In genomic region chr4:982791-983407, dm6 we compare ENCODE assay signal across 1 fruit fly cellular context.
TF ChIP-seq lines count a peak whose summit lies in the region.

No protein-coding gene starts in this region.

TF ChIP-seq in whole organism, embryonic, 481 proteins besides CTCF, POLR2A, EP300 and RAD21 (continued from another document and continues in another):
- peak; percentile 78 for TF ChIP-seq CG12769 (tag; optimal IDR thresholded peaks at IDR 0.05; lab: Kevin White, UChicago)
- TF ChIP-seq CG12219 (GFP tag; optimal IDR thresholded peaks at IDR 0.05; lab: Kevin White, UChicago) = peak; percentile 59
- peak; percentile 82; the same call in 1 of the 2 replicates for TF ChIP-seq HLH3B (GFP tag; IDR thresholded peaks at IDR 0.05; lab: Robert Waterston, UW)
- peak; percentile 30 for TF ChIP-seq CG33557 (GFP tag; optimal IDR thresholded peaks at IDR 0.05; lab: Kevin White, UChicago)
- TF ChIP-seq sd (tag; optimal IDR thresholded peaks at IDR 0.05; lab: Kevin White, UChicago) = peak; percentile 36
- TF ChIP-seq pb (GFP tag; optimal IDR thresholded peaks at IDR 0.05; lab: Kevin White, UChicago) = peak; percentile 57
- TF ChIP-seq CoRest (tag; optimal IDR thresholded peaks at IDR 0.05; lab: Kevin White, UChicago) = peak; percentile 54
- peak; percentile 55 for TF ChIP-seq CG12155 (GFP tag; optimal IDR thresholded peaks at IDR 0.05; lab: Kevin White, UChicago)
- peak; percentile 61 for TF ChIP-seq Nf-YC (tag; optimal IDR thresholded peaks at IDR 0.05; lab: Kevin White, UChicago)
- TF ChIP-seq D19B (GFP tag; optimal IDR thresholded peaks at IDR 0.05; lab: Kevin White, UChicago) = no peak
- TF ChIP-seq Ets65A (GFP tag; lab: Kevin White, UChicago) = peak; percentile 97
- TF ChIP-seq CG10565 (GFP tag; optimal IDR thresholded peaks at IDR 0.05; lab: Kevin White, UChicago) = no peak
- no peak for TF ChIP-seq ato (GFP tag; IDR thresholded peaks at IDR 0.05; lab: Robert Waterston, UW; ENCODE audit: partially characterized antibody)
- TF ChIP-seq dm (GFP tag; optimal IDR thresholded peaks at IDR 0.05; lab: Kevin White, UChicago) = peak; percentile 55
- peak; percentile 5 for TF ChIP-seq kni (GFP tag; optimal IDR thresholded peaks at IDR 0.05; lab: Kevin White, UChicago)
- no peak for TF ChIP-seq klu (GFP tag; IDR thresholded peaks at IDR 0.05; lab: Robert Waterston, UW)
- TF ChIP-seq nerfin-2 (GFP tag; IDR thresholded peaks at IDR 0.05; lab: Robert Waterston, UW; ENCODE audit: partially characterized antibody) = no peak
- TF ChIP-seq lmd (GFP tag; IDR thresholded peaks at IDR 0.05; lab: Robert Waterston, UW) = no peak
- no peak for TF ChIP-seq gsb (GFP tag; IDR thresholded peaks at IDR 0.05; lab: Robert Waterston, UW)
- peak; percentile 57 for TF ChIP-seq CG1233 (GFP tag; optimal IDR thresholded peaks at IDR 0.05; lab: Kevin White, UChicago)
- TF ChIP-seq sc (optimal IDR thresholded peaks at IDR 0.05; lab: Kevin White, UChicago) = no peak
- peak; percentile 72 for TF ChIP-seq sc (GFP tag; optimal IDR thresholded peaks at IDR 0.05; lab: Kevin White, UChicago)
- peak; percentile 47 for TF ChIP-seq trem (tag; optimal IDR thresholded peaks at IDR 0.05; lab: Kevin White, UChicago)
- peak; percentile 55 for TF ChIP-seq Meics (GFP tag; optimal IDR thresholded peaks at IDR 0.05; lab: Kevin White, UChicago)
- TF ChIP-seq CG10321 (GFP tag; IDR thresholded peaks at IDR 0.05; lab: Robert Waterston, UW) = no peak
- peak; percentile 24 for TF ChIP-seq NK7.1 (GFP tag; optimal IDR thresholded peaks at IDR 0.05; lab: Kevin White, UChicago)
- TF ChIP-seq CG15514 (GFP tag; optimal IDR thresholded peaks at IDR 0.05; lab: Kevin White, UChicago) = peak; percentile 35
- TF ChIP-seq CG13775 (GFP tag; optimal IDR thresholded peaks at IDR 0.05; lab: Kevin White, UChicago) = peak; percentile 67
- peak; percentile 27 for TF ChIP-seq Sry-δ (GFP tag; optimal IDR thresholded peaks at IDR 0.05; lab: Kevin White, UChicago)
- TF ChIP-seq CG10654 (GFP tag; optimal IDR thresholded peaks at IDR 0.05; lab: Kevin White, UChicago) = peak; percentile 55
- TF ChIP-seq Myb (GFP tag; optimal IDR thresholded peaks at IDR 0.05; lab: Kevin White, UChicago) = peak; percentile 45
- TF ChIP-seq zf30C (GFP tag; optimal IDR thresholded peaks at IDR 0.05; lab: Kevin White, UChicago) = peak; percentile 81
- TF ChIP-seq Doc3 (GFP tag; IDR thresholded peaks at IDR 0.05; lab: Robert Waterston, UW; ENCODE audit: partially characterized antibody) = no peak
- TF ChIP-seq CG8290 (GFP tag; optimal IDR thresholded peaks at IDR 0.05; lab: Kevin White, UChicago) = peak; percentile 44
- TF ChIP-seq CG8290 (tag; optimal IDR thresholded peaks at IDR 0.05; lab: Kevin White, UChicago) = peak in 1 of 2 experiments; percentile 60
- peak; percentile 79 for TF ChIP-seq az2 (GFP tag; optimal IDR thresholded peaks at IDR 0.05; lab: Kevin White, UChicago)
- peak; percentile 85 for TF ChIP-seq CG17359 (tag; optimal IDR thresholded peaks at IDR 0.05; lab: Kevin White, UChicago)
- TF ChIP-seq Dip3 (GFP tag; optimal IDR thresholded peaks at IDR 0.05; lab: Kevin White, UChicago) = no peak
- 0 out of 3 replicates have a peak, but pooled peaks have one; percentile 22 for TF ChIP-seq z (GFP tag; IDR thresholded peaks at IDR 0.05; lab: Robert Waterston, UW)
- TF ChIP-seq CG16779 (GFP tag; IDR thresholded peaks at IDR 0.05; lab: Robert Waterston, UW) = no peak
- peak; percentile 53 for TF ChIP-seq CG10462 (GFP tag; optimal IDR thresholded peaks at IDR 0.05; lab: Kevin White, UChicago)
- 0 out of 4 replicates have a peak, but pooled peaks have one; percentile 20 for TF ChIP-seq chinmo (GFP tag; IDR thresholded peaks at IDR 0.05; lab: Robert Waterston, UW; ENCODE audit: partially characterized antibody)
- TF ChIP-seq stwl (tag; optimal IDR thresholded peaks at IDR 0.05; lab: Kevin White, UChicago) = no peak
- peak; percentile 85 for TF ChIP-seq CG10979 (tag; optimal IDR thresholded peaks at IDR 0.05; lab: Kevin White, UChicago)
- peak; percentile 49 for TF ChIP-seq tup (GFP tag; optimal IDR thresholded peaks at IDR 0.05; lab: Kevin White, UChicago)
- TF ChIP-seq CG3281 (GFP tag; optimal IDR thresholded peaks at IDR 0.05; lab: Kevin White, UChicago) = peak; percentile 43
- no peak; the same call in 1 of the 2 replicates for TF ChIP-seq CG1024 (GFP tag; IDR thresholded peaks at IDR 0.05; lab: Robert Waterston, UW)
- peak; percentile 10 for TF ChIP-seq gro (GFP tag; optimal IDR thresholded peaks at IDR 0.05; lab: Kevin White, UChicago)
- no peak for TF ChIP-seq Dek (tag; optimal IDR thresholded peaks at IDR 0.05; lab: Kevin White, UChicago)
- no peak for TF ChIP-seq CG4730 (GFP tag; IDR thresholded peaks at IDR 0.05; lab: Robert Waterston, UW)
- peak; percentile 42 for TF ChIP-seq CG12299 (tag; optimal IDR thresholded peaks at IDR 0.05; lab: Kevin White, UChicago)
- TF ChIP-seq CG10543 (GFP tag; optimal IDR thresholded peaks at IDR 0.05; lab: Kevin White, UChicago) = peak; percentile 18
- peak; percentile 42 for TF ChIP-seq Vsx1 (GFP tag; optimal IDR thresholded peaks at IDR 0.05; lab: Kevin White, UChicago)
- TF ChIP-seq Pdp1 (GFP tag; optimal IDR thresholded peaks at IDR 0.05; lab: Kevin White, UChicago) = peak; percentile 62 to 70
- TF ChIP-seq CG18476 (GFP tag; optimal IDR thresholded peaks at IDR 0.05; lab: Kevin White, UChicago) = peak; percentile 45
- TF ChIP-seq ac (GFP tag; optimal IDR thresholded peaks at IDR 0.05; lab: Kevin White, UChicago) = peak; percentile 4
- TF ChIP-seq mam (GFP tag; optimal IDR thresholded peaks at IDR 0.05; lab: Kevin White, UChicago) = peak; percentile 55
- TF ChIP-seq Hr78 (GFP tag; optimal IDR thresholded peaks at IDR 0.05; lab: Kevin White, UChicago) = no peak
- peak; percentile 98 for TF ChIP-seq sens (GFP tag; lab: Kevin White, UChicago)
- TF ChIP-seq Lpt (GFP tag; optimal IDR thresholded peaks at IDR 0.05; lab: Kevin White, UChicago) = no peak
- no peak for TF ChIP-seq sna (GFP tag; IDR thresholded peaks at IDR 0.05; lab: Robert Waterston, UW; ENCODE audit: partially characterized antibody)
- peak; percentile 77 for TF ChIP-seq CG1603 (tag; optimal IDR thresholded peaks at IDR 0.05; lab: Kevin White, UChicago)
- TF ChIP-seq CG3838 (GFP tag; optimal IDR thresholded peaks at IDR 0.05; lab: Kevin White, UChicago) = peak; percentile 20
- TF ChIP-seq nom (GFP tag; optimal IDR thresholded peaks at IDR 0.05; lab: Kevin White, UChicago) = no peak
- peak; percentile 72 for TF ChIP-seq CG3065 (GFP tag; optimal IDR thresholded peaks at IDR 0.05; lab: Kevin White, UChicago)
- TF ChIP-seq B-H1 (GFP tag; IDR thresholded peaks at IDR 0.05; lab: Robert Waterston, UW) = peak; percentile 59; the same call in 2 of the 3 replicates
- peak; percentile 61 for TF ChIP-seq CG7786 (GFP tag; optimal IDR thresholded peaks at IDR 0.05; lab: Kevin White, UChicago)
- peak; percentile 73 for TF ChIP-seq org-1 (GFP tag; optimal IDR thresholded peaks at IDR 0.05; lab: Kevin White, UChicago)
- TF ChIP-seq repo (GFP tag; optimal IDR thresholded peaks at IDR 0.05; lab: Kevin White, UChicago) = peak; percentile 70
- peak; percentile 50 for TF ChIP-seq tx (GFP tag; optimal IDR thresholded peaks at IDR 0.05; lab: Kevin White, UChicago)
- TF ChIP-seq lab (GFP tag; optimal IDR thresholded peaks at IDR 0.05; lab: Kevin White, UChicago) = peak; percentile 86
- TF ChIP-seq Dip2 (GFP tag; IDR thresholded peaks at IDR 0.05; lab: Robert Waterston, UW) = no peak
- TF ChIP-seq salm (tag; optimal IDR thresholded peaks at IDR 0.05; lab: Kevin White, UChicago) = peak; percentile 21
- peak in 1 of 2 experiments; percentile 4 for TF ChIP-seq crp (GFP tag; optimal IDR thresholded peaks at IDR 0.05; lab: Kevin White, UChicago)
- no peak for TF ChIP-seq CG11560 (tag; IDR thresholded peaks at IDR 0.05; lab: Robert Waterston, UW)
- TF ChIP-seq pita (GFP tag; optimal IDR thresholded peaks at IDR 0.05; lab: Kevin White, UChicago) = no peak
- no peak for TF ChIP-seq kah (GFP tag; optimal IDR thresholded peaks at IDR 0.05; lab: Kevin White, UChicago)
- no peak; the same call in 2 of the 3 replicates for TF ChIP-seq Aef1 (GFP tag; IDR thresholded peaks at IDR 0.05; lab: Robert Waterston, UW)
- peak; percentile 82 for TF ChIP-seq CG18262 (tag; optimal IDR thresholded peaks at IDR 0.05; lab: Kevin White, UChicago)
- TF ChIP-seq CG18599 (GFP tag; optimal IDR thresholded peaks at IDR 0.05; lab: Kevin White, UChicago) = peak; percentile 88
- TF ChIP-seq CG1792 (GFP tag; optimal IDR thresholded peaks at IDR 0.05; lab: Kevin White, UChicago) = peak; percentile 65
- peak; percentile 31 for TF ChIP-seq CG4617 (GFP tag; optimal IDR thresholded peaks at IDR 0.05; lab: Kevin White, UChicago; ENCODE audit: borderline replicate concordance)
- peak; percentile 56 for TF ChIP-seq Camta (GFP tag; optimal IDR thresholded peaks at IDR 0.05; lab: Kevin White, UChicago)
- peak; percentile 51 for TF ChIP-seq nau (GFP tag; optimal IDR thresholded peaks at IDR 0.05; lab: Kevin White, UChicago)
- TF ChIP-seq CG18764 (GFP tag; optimal IDR thresholded peaks at IDR 0.05; lab: Kevin White, UChicago) = peak; percentile 69
- no peak for TF ChIP-seq HLH4C (GFP tag; IDR thresholded peaks at IDR 0.05; lab: Robert Waterston, UW; ENCODE audit: partially characterized antibody)
- peak; percentile 62 for TF ChIP-seq Nf-YA (GFP tag; IDR thresholded peaks at IDR 0.05; lab: Robert Waterston, UW)
- TF ChIP-seq CG14710 (tag; optimal IDR thresholded peaks at IDR 0.05; lab: Kevin White, UChicago) = peak; percentile 71
- peak; percentile 23 for TF ChIP-seq run (tag; optimal IDR thresholded peaks at IDR 0.05; lab: Kevin White, UChicago)
- peak; percentile 49; the same call in 1 of the 3 replicates for TF ChIP-seq C15 (GFP tag; IDR thresholded peaks at IDR 0.05; lab: Robert Waterston, UW)
- peak; percentile 54 for TF ChIP-seq CG12659 (GFP tag; optimal IDR thresholded peaks at IDR 0.05; lab: Kevin White, UChicago)
- no peak for TF ChIP-seq CG6791 (GFP tag; IDR thresholded peaks at IDR 0.05; lab: Robert Waterston, UW; ENCODE audit: partially characterized antibody)
- no peak for TF ChIP-seq Dref (GFP tag; IDR thresholded peaks at IDR 0.05; lab: Robert Waterston, UW)
- no peak for TF ChIP-seq CG8765 (GFP tag; IDR thresholded peaks at IDR 0.05; lab: Robert Waterston, UW)
- TF ChIP-seq Spps (tag; optimal IDR thresholded peaks at IDR 0.05; lab: Kevin White, UChicago) = peak; percentile 72
- TF ChIP-seq CG32532 (GFP tag; IDR thresholded peaks at IDR 0.05; lab: Robert Waterston, UW) = no peak; the same call in 1 of the 2 replicates
- TF ChIP-seq CG13296 (GFP tag; optimal IDR thresholded peaks at IDR 0.05; lab: Kevin White, UChicago) = peak; percentile 62
- no peak for TF ChIP-seq ftz-f1 (GFP tag; optimal IDR thresholded peaks at IDR 0.05; lab: Kevin White, UChicago)
- TF ChIP-seq CG12236 (GFP tag; optimal IDR thresholded peaks at IDR 0.05; lab: Kevin White, UChicago) = peak; percentile 10
- no peak for TF ChIP-seq fd64A (GFP tag; optimal IDR thresholded peaks at IDR 0.05; lab: Kevin White, UChicago)
- TF ChIP-seq stc (GFP tag; IDR thresholded peaks at IDR 0.05; lab: Robert Waterston, UW) = peak; percentile 72
- no peak for TF ChIP-seq MESR4 (GFP tag; optimal IDR thresholded peaks at IDR 0.05; lab: Kevin White, UChicago)
- TF ChIP-seq CG13123 (GFP tag; optimal IDR thresholded peaks at IDR 0.05; lab: Kevin White, UChicago) = peak; percentile 43
- TF ChIP-seq TFAM (GFP tag; optimal IDR thresholded peaks at IDR 0.05; lab: Kevin White, UChicago) = no peak
- TF ChIP-seq Side (GFP tag; optimal IDR thresholded peaks at IDR 0.05; lab: Kevin White, UChicago) = peak; percentile 75
- TF ChIP-seq CG15479 (GFP tag; optimal IDR thresholded peaks at IDR 0.05; lab: Kevin White, UChicago) = peak; percentile 28
- TF ChIP-seq CG8089 (GFP tag; optimal IDR thresholded peaks at IDR 0.05; lab: Kevin White, UChicago) = peak; percentile 73
- TF ChIP-seq CG11696 (GFP tag; IDR thresholded peaks at IDR 0.05; lab: Robert Waterston, UW) = peak; percentile 26; the same call in 1 of the 2 replicates
- peak; percentile 56 for TF ChIP-seq HHEX (GFP tag; optimal IDR thresholded peaks at IDR 0.05; lab: Kevin White, UChicago)
- TF ChIP-seq fu2 (GFP tag; optimal IDR thresholded peaks at IDR 0.05; lab: Kevin White, UChicago) = peak; percentile 37
- peak; percentile 43 for TF ChIP-seq CG1647 (GFP tag; optimal IDR thresholded peaks at IDR 0.05; lab: Kevin White, UChicago)
- peak; percentile 40 for TF ChIP-seq Lhr (GFP tag; optimal IDR thresholded peaks at IDR 0.05; lab: Kevin White, UChicago)
- peak; percentile 51 for TF ChIP-seq CG3163 (GFP tag; optimal IDR thresholded peaks at IDR 0.05; lab: Kevin White, UChicago)
- peak; percentile 60 for TF ChIP-seq caup (GFP tag; optimal IDR thresholded peaks at IDR 0.05; lab: Kevin White, UChicago; ENCODE audit: severe bottlenecking)
- TF ChIP-seq CG6854 (GFP tag; optimal IDR thresholded peaks at IDR 0.05; lab: Kevin White, UChicago) = no peak
- no peak for TF ChIP-seq pho (GFP tag; optimal IDR thresholded peaks at IDR 0.05; lab: Kevin White, UChicago)
- TF ChIP-seq CG8388 (GFP tag; optimal IDR thresholded peaks at IDR 0.05; lab: Kevin White, UChicago) = peak; percentile 81
- peak; percentile 5 for TF ChIP-seq Jarid2 (GFP tag; optimal IDR thresholded peaks at IDR 0.05; lab: Kevin White, UChicago)
- TF ChIP-seq psq (GFP tag; optimal IDR thresholded peaks at IDR 0.05; lab: Kevin White, UChicago) = peak; percentile 14
- peak; percentile 62 for TF ChIP-seq CG9437 (GFP tag; optimal IDR thresholded peaks at IDR 0.05; lab: Kevin White, UChicago)
- TF ChIP-seq CG8944 (GFP tag; optimal IDR thresholded peaks at IDR 0.05; lab: Kevin White, UChicago) = peak; percentile 64
- peak; percentile 41 for TF ChIP-seq Mad (GFP tag; optimal IDR thresholded peaks at IDR 0.05; lab: Kevin White, UChicago)
- no peak; the same call in 1 of the 3 replicates for TF ChIP-seq dysf (GFP tag; IDR thresholded peaks at IDR 0.05; lab: Robert Waterston, UW)
- peak; percentile 82 for TF ChIP-seq CG9727 (GFP tag; optimal IDR thresholded peaks at IDR 0.05; lab: Kevin White, UChicago)
- peak; percentile 69 for TF ChIP-seq tin (GFP tag; optimal IDR thresholded peaks at IDR 0.05; lab: Kevin White, UChicago)
- peak; percentile 26; the same call in 1 of the 2 replicates for TF ChIP-seq Ravus (GFP tag; IDR thresholded peaks at IDR 0.05; lab: Robert Waterston, UW)
- no peak for TF ChIP-seq gfzf (GFP tag; optimal IDR thresholded peaks at IDR 0.05; lab: Kevin White, UChicago)
- peak; percentile 70 for TF ChIP-seq dmrt11E (tag; optimal IDR thresholded peaks at IDR 0.05; lab: Kevin White, UChicago)
- peak; percentile 84 for TF ChIP-seq gce (GFP tag; IDR thresholded peaks at IDR 0.05; lab: Robert Waterston, UW)
- no peak for TF ChIP-seq prd (optimal IDR thresholded peaks at IDR 0.05; lab: Kevin White, UChicago)
- TF ChIP-seq prd (GFP tag; IDR thresholded peaks at IDR 0.05; lab: Robert Waterston, UW) = peak; percentile 89; the same call in 1 of the 3 replicates
